Fruit fly (Drosophila melanogaster) whole organism, prepupa: ENCODE measurements around the gene ImpE3.

Experiments used
- CG10669 ChIP-seq: fragments of 200-800 bp; sonication (Bioruptor generic); optimal IDR thresholded peaks from 3 replicates; lab custom pipeline; 2018; ENCODE audit warnings: missing biosample characterization, mild to moderate bottlenecking, missing genetic modification characterization, moderate library complexity
- cyc ChIP-seq: fragments of 200-800 bp; sonication (Bioruptor generic); optimal IDR thresholded peaks from 3 replicates; lab custom pipeline; 2016; ENCODE audit warnings: missing biosample characterization, missing genetic modification characterization
- fd59A ChIP-seq: fragments of 200-800 bp; sonication (Bioruptor generic); optimal IDR thresholded peaks from 2 replicates; lab custom pipeline; 2017; ENCODE audit warnings: missing biosample characterization, mild to moderate bottlenecking, missing genetic modification characterization, missing genetic modification reagents
- lz ChIP-seq: fragments of 200-800 bp; sonication (Bioruptor generic); optimal IDR thresholded peaks from 3 replicates; lab custom pipeline; 2016; ENCODE audit warnings: missing biosample characterization, missing genetic modification characterization

ImpE3 gene

DNA sequence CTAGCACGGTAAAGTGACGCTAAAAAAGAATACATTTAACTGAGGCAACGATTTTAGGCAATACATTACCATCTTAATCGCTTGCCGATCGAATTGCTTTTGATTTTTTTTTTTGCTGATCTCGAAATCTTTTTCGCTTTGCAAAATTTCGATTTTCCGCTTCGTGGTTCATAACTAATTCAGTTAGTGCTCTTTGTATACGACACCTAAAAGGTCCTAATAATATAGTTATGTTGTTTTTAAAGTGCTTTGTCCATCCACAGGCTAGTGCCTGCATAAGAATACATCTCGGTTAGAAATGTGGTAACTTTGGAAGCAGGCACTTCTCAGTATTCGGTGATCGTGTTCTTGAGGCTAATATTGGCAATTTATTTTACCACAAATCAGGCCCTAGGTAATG lies 49.1 kb downstream of the ImpE3 start, which contains the start of gene Sfp84E:
Sfp84E (minus strand) TSS at position 101 of the 400 bp plus-strand sequence.
- TF ChIP-seq cyc (GFP tag; lab: Kevin White, UChicago) (no peak), CG10669 (GFP tag; lab: Kevin White, UChicago) (no peak), fd59A (GFP tag; lab: Kevin White, UChicago) (no peak), lz (GFP tag; lab: Kevin White, UChicago) (no peak)
